Fruit fly (Drosophila melanogaster): ENCODE data around the gene CG31680.

- TF ChIP-seq CG8478 (optimal IDR thresholded peaks at IDR 0.05): no peak
- TF ChIP-seq CTCF (optimal IDR thresholded peaks at IDR 0.05): no peak
These were observed 31.3 kb downstream of the CG31680 start for dm6 chr2L:20671212-20671611.

Measured in S2 (cell line).